Worm (Caenorhabditis elegans) whole organism, L4 larva: ENCODE measurements around the gene R11E3.19.

Experiments
- D1046.2 ChIP-seq: fragments of 200-800 bp; sonication (Bioruptor generic); IDR thresholded peaks from 2 replicates; pipeline ENCODE4 v1.3.6; 2022; ENCODE audit warnings: missing genetic modification characterization, missing compliant biosample characterization
- F10B5.3 ChIP-seq: sonication (generic microtip); optimal IDR thresholded peaks from 2 replicates; lab custom pipeline; 2016; ENCODE audit warnings: mild to moderate bottlenecking, missing genetic modification characterization, missing compliant biosample characterization
- F44E2.7 ChIP-seq: fragments of 200-800 bp; sonication (Bioruptor generic); IDR thresholded peaks from 2 replicates; pipeline ENCODE4 v2.1.2; 2022; ENCODE audit warnings: missing genetic modification characterization, missing compliant biosample characterization
- F49E8.2 ChIP-seq: sonication (generic microtip); optimal IDR thresholded peaks from 2 replicates; lab custom pipeline; 2016; ENCODE audit warnings: missing compliant biosample characterization, mild to moderate bottlenecking, missing genetic modification characterization, borderline replicate concordance
- T26A8.4 ChIP-seq: fragments of 200-800 bp; sonication (Bioruptor generic); IDR thresholded peaks from 2 replicates; pipeline ENCODE4 v1.3.6; 2022; ENCODE audit warnings: missing genetic modification characterization, missing compliant biosample characterization
- Y105C5A.15 ChIP-seq: fragments of 200-800 bp; sonication (Bioruptor generic); IDR thresholded peaks from 2 replicates; pipeline ENCODE4 v1.3.6; 2022; ENCODE audit warnings: missing genetic modification characterization, missing compliant biosample characterization
- ZK337.2 ChIP-seq: fragments of 200-800 bp; sonication (Bioruptor generic); IDR thresholded peaks from 2 replicates; pipeline ENCODE4 v1.3.6; 2022; ENCODE audit warnings: missing genetic modification reagents, missing genetic modification characterization, missing compliant biosample characterization
- ZK546.5 ChIP-seq, 2 experiments: sonication (generic microtip); optimal IDR thresholded peaks; 2 replicates each; lab custom pipeline; 2017; ENCODE audit warnings: missing biosample characterization in 2 of 2, missing genetic modification characterization in 2 of 2
- aha-1 ChIP-seq: fragments of 150-350 bp; peaks from one replicate; lab custom pipeline; 2014; ENCODE audit warnings: missing biosample characterization, missing genetic modification characterization
- arid-1 ChIP-seq: fragments of 200-800 bp; sonication (Bioruptor generic); conservative IDR thresholded peaks from 2 replicates; pipeline ENCODE4 v1.3.6; 2022; ENCODE audit warnings: missing genetic modification reagents, missing genetic modification characterization, missing compliant biosample characterization
- attf-4 ChIP-seq: sonication (generic microtip); optimal IDR thresholded peaks from 3 replicates; lab custom pipeline; 2017; ENCODE audit warnings: missing biosample characterization, missing genetic modification characterization
- ceh-20 ChIP-seq: fragments of 200-800 bp; sonication (Bioruptor generic); IDR thresholded peaks from 2 replicates; pipeline ENCODE4 v1.3.6; 2022; ENCODE audit warnings: missing genetic modification reagents, missing genetic modification characterization, missing compliant biosample characterization
- ceh-28 ChIP-seq: fragments of 150-350 bp; optimal IDR thresholded peaks from 2 replicates; lab custom pipeline; 2014; ENCODE audit warnings: missing biosample characterization, missing genetic modification reagents, missing genetic modification characterization
- ceh-62 ChIP-seq: sonication (generic microtip); optimal IDR thresholded peaks from 2 replicates; lab custom pipeline; 2017; ENCODE audit warnings: missing biosample characterization, missing genetic modification characterization
- ceh-82 ChIP-seq: sonication (generic microtip); optimal IDR thresholded peaks from 2 replicates; lab custom pipeline; 2017; ENCODE audit warnings: missing biosample characterization, missing genetic modification characterization
- ctbp-1 ChIP-seq: fragments of 200-800 bp; sonication (Bioruptor generic); IDR thresholded peaks from 2 replicates; pipeline ENCODE4 v1.3.6; 2022; ENCODE audit warnings: missing genetic modification reagents, missing genetic modification characterization, missing compliant biosample characterization
- daf-12 ChIP-seq: fragments of 150-350 bp; optimal IDR thresholded peaks from 2 replicates; lab custom pipeline; 2014; ENCODE audit warnings: missing biosample characterization, missing genetic modification reagents, missing genetic modification characterization
- daf-16 ChIP-seq, 3 experiments: sonication (generic microtip); optimal IDR thresholded peaks; 2 replicates each; lab custom pipeline; 2016 to 2017; ENCODE audit warnings: missing genetic modification characterization in 3 of 3, missing genetic modification reagents in 3 of 3, mild to moderate bottlenecking in 2 of 3, missing compliant biosample characterization in 2 of 3, missing biosample characterization in 1 of 3, moderate library complexity in 1 of 3
- dmd-6 ChIP-seq: fragments of 200-800 bp; sonication (Bioruptor generic); IDR thresholded peaks from 2 replicates; pipeline ENCODE4 v1.3.6; 2022; ENCODE audit warnings: missing genetic modification reagents, missing genetic modification characterization, missing compliant biosample characterization
- dve-1 ChIP-seq: sonication (generic microtip); optimal IDR thresholded peaks from 2 replicates; lab custom pipeline; 2017; ENCODE audit warnings: antibody characterized with exemption, mild to moderate bottlenecking, missing genetic modification characterization, missing compliant biosample characterization; ENCODE audit not compliant: insufficient read depth
- egl-43 ChIP-seq: fragments of 200-800 bp; sonication (Bioruptor generic); IDR thresholded peaks from 2 replicates; pipeline ENCODE4 v1.3.6; 2022; ENCODE audit warnings: missing genetic modification reagents, missing genetic modification characterization, missing compliant biosample characterization
- fkh-10 ChIP-seq: fragments of 150-350 bp; optimal IDR thresholded peaks from 2 replicates; lab custom pipeline; 2014; ENCODE audit warnings: missing biosample characterization, missing genetic modification reagents, missing genetic modification characterization
- fos-1 ChIP-seq: fragments of 150-350 bp; optimal IDR thresholded peaks from 2 replicates; lab custom pipeline; 2014; ENCODE audit warnings: missing biosample characterization, missing genetic modification characterization
- gei-8 ChIP-seq: fragments of 200-800 bp; sonication (Bioruptor generic); optimal IDR thresholded peaks from 2 replicates; lab custom pipeline; 2018; ENCODE audit warnings: mild to moderate bottlenecking, missing genetic modification characterization, missing compliant biosample characterization
- hlh-30 ChIP-seq: sonication (generic microtip); optimal IDR thresholded peaks from 2 replicates; lab custom pipeline; 2017; ENCODE audit warnings: antibody characterized with exemption, mild to moderate bottlenecking, missing genetic modification characterization, missing compliant biosample characterization; ENCODE audit not compliant: insufficient read depth
- hmg-1.1 ChIP-seq: fragments of 200-800 bp; sonication (Bioruptor generic); IDR thresholded peaks from 2 replicates; pipeline ENCODE4 v1.3.6; 2022; ENCODE audit warnings: missing genetic modification reagents, missing genetic modification characterization, missing compliant biosample characterization
- lim-7 ChIP-seq: fragments of 200-800 bp; sonication (Bioruptor generic); IDR thresholded peaks from 2 replicates; pipeline ENCODE4 v1.3.6; 2022; ENCODE audit warnings: missing genetic modification characterization, missing compliant biosample characterization
- lin-1 ChIP-seq: fragments of 200-800 bp; sonication (Bioruptor generic); IDR thresholded peaks from 2 replicates; pipeline ENCODE4 v1.3.6; 2022; ENCODE audit warnings: missing genetic modification reagents, missing genetic modification characterization, missing compliant biosample characterization
- lin-13 ChIP-seq: fragments of 150-350 bp; optimal IDR thresholded peaks from 2 replicates; lab custom pipeline; 2014; ENCODE audit warnings: missing biosample characterization, missing genetic modification reagents, missing genetic modification characterization
- lin-38 ChIP-seq: fragments of 200-800 bp; sonication (Bioruptor generic); IDR thresholded peaks from 2 replicates; pipeline ENCODE4 v1.3.6; 2022; ENCODE audit warnings: missing genetic modification reagents, missing genetic modification characterization, missing compliant biosample characterization
- lir-3 ChIP-seq: sonication (generic microtip); optimal IDR thresholded peaks from 2 replicates; lab custom pipeline; 2016; ENCODE audit warnings: mild to moderate bottlenecking, missing genetic modification characterization, missing compliant biosample characterization
- madf-5 ChIP-seq, 2 experiments: fragments of 200-800 bp; sonication (Bioruptor generic); IDR thresholded peaks; 2 replicates each; pipeline ENCODE4 v1.3.6; 2022; ENCODE audit warnings: missing compliant biosample characterization in 2 of 2, missing genetic modification characterization in 2 of 2
- mxl-2 ChIP-seq: fragments of 200-800 bp; sonication (Bioruptor generic); conservative IDR thresholded peaks from 2 replicates; pipeline ENCODE4 v1.3.6; 2022; ENCODE audit warnings: missing genetic modification reagents, missing genetic modification characterization, missing compliant biosample characterization
- mxl-3 ChIP-seq: fragments of 200-800 bp; sonication (Bioruptor generic); optimal IDR thresholded peaks from 2 replicates; lab custom pipeline; 2018; ENCODE audit warnings: mild to moderate bottlenecking, missing genetic modification characterization, missing compliant biosample characterization
- nhr-10 ChIP-seq: fragments of 150-350 bp; optimal IDR thresholded peaks from 2 replicates; lab custom pipeline; 2014; ENCODE audit warnings: missing biosample characterization, missing genetic modification characterization
- nhr-102 ChIP-seq: sonication (generic microtip); optimal IDR thresholded peaks from 2 replicates; lab custom pipeline; 2016; ENCODE audit warnings: mild to moderate bottlenecking, missing genetic modification characterization, moderate library complexity, missing compliant biosample characterization
- nhr-11 ChIP-seq: fragments of 150-350 bp; optimal IDR thresholded peaks from 2 replicates; lab custom pipeline; 2014; ENCODE audit warnings: missing biosample characterization, missing genetic modification characterization
- nhr-28 ChIP-seq: fragments of 150-350 bp; optimal IDR thresholded peaks from 2 replicates; lab custom pipeline; 2014; ENCODE audit warnings: missing biosample characterization, missing genetic modification characterization
- nhr-41 ChIP-seq: fragments of 200-800 bp; sonication (Bioruptor generic); IDR thresholded peaks from 2 replicates; pipeline ENCODE4 v1.3.6; 2022; ENCODE audit warnings: missing genetic modification reagents, missing genetic modification characterization, missing compliant biosample characterization
- nhr-48 ChIP-seq: sonication (generic microtip); optimal IDR thresholded peaks from 2 replicates; lab custom pipeline; 2016; ENCODE audit warnings: mild to moderate bottlenecking, missing genetic modification characterization, missing compliant biosample characterization
- nhr-76 ChIP-seq: fragments of 150-350 bp; optimal IDR thresholded peaks from 2 replicates; lab custom pipeline; 2014; ENCODE audit warnings: missing biosample characterization, missing genetic modification characterization
- php-3 ChIP-seq: fragments of 200-800 bp; sonication (Bioruptor generic); IDR thresholded peaks from 2 replicates; pipeline ENCODE4 v1.3.6; 2022; ENCODE audit warnings: missing genetic modification reagents, missing genetic modification characterization, missing compliant biosample characterization
- snpc-4 ChIP-seq: fragments of 150-350 bp; optimal IDR thresholded peaks from 2 replicates; lab custom pipeline; 2014; ENCODE audit warnings: missing biosample characterization, missing genetic modification characterization
- spr-1 ChIP-seq: sonication (generic microtip); optimal IDR thresholded peaks from 2 replicates; lab custom pipeline; 2016; ENCODE audit warnings: mild to moderate bottlenecking, missing genetic modification characterization, missing compliant biosample characterization
- tag-97 ChIP-seq: fragments of 200-800 bp; sonication (Bioruptor generic); IDR thresholded peaks from 2 replicates; pipeline ENCODE4 v1.3.6; 2022; ENCODE audit warnings: missing genetic modification characterization, missing compliant biosample characterization
- vab-7 ChIP-seq: fragments of 200-800 bp; sonication (Bioruptor generic); IDR thresholded peaks from 2 replicates; pipeline ENCODE4 v1.3.6; 2022; ENCODE audit warnings: missing genetic modification reagents, missing genetic modification characterization, missing compliant biosample characterization
- zag-1 ChIP-seq: fragments of 150-350 bp; optimal IDR thresholded peaks from 2 replicates; lab custom pipeline; 2014; ENCODE audit warnings: missing biosample characterization, missing genetic modification characterization
- zfp-2 ChIP-seq: sonication (generic microtip); optimal IDR thresholded peaks from 2 replicates; lab custom pipeline; 2016; ENCODE audit warnings: mild to moderate bottlenecking, missing genetic modification characterization, missing compliant biosample characterization
- zfp-3 ChIP-seq: fragments of 200-800 bp; sonication (Bioruptor generic); conservative IDR thresholded peaks from 2 replicates; pipeline ENCODE4 v1.3.6; 2022; ENCODE audit warnings: missing genetic modification reagents, missing genetic modification characterization, missing compliant biosample characterization
- zip-2 ChIP-seq: fragments of 150-350 bp; optimal IDR thresholded peaks from 2 replicates; lab custom pipeline; 2014; ENCODE audit warnings: missing biosample characterization, missing genetic modification characterization
- ztf-7 ChIP-seq: fragments of 150-350 bp; optimal IDR thresholded peaks from 2 replicates; lab custom pipeline; 2014; ENCODE audit warnings: missing biosample characterization, missing genetic modification characterization

R11E3.19 gene

ce11 chrIV:4749728-4750278 lies 26.1 kb downstream of the R11E3.19 start, which contains the start of the genes rpl-20 and Y17G9B.5:
Gene rpl-20 (minus strand): TSS chrIV:4749778.
Gene Y17G9B.5 (plus strand): TSS chrIV:4750240.
- peak; percentile 99 for TF ChIP-seq nhr-102
- peak; percentile 89 for TF ChIP-seq lir-3
- peak; percentile 96 to 99 for TF ChIP-seq madf-5 (GFP tag; IDR thresholded peaks at IDR 0.05; lab: Robert Waterston, UW)
- TF ChIP-seq gei-8 (GFP tag; lab: Kevin White, UChicago): peak; percentile 93
- peak; percentile 98 for TF ChIP-seq egl-43 (GFP tag; lab: Robert Waterston, UW)
- TF ChIP-seq mxl-2: peak; percentile 94
- peak; percentile 100 for TF ChIP-seq dve-1 (tag; lab: Kevin White, UChicago)
- TF ChIP-seq nhr-76: peak; percentile 90
- TF ChIP-seq nhr-28 (tag; lab: Kevin White, UChicago): peak; percentile 98
- peak; percentile 96 for TF ChIP-seq ztf-7 (tag; lab: Kevin White, UChicago)
- peak; percentile 99 for TF ChIP-seq vab-7 (GFP tag; lab: Robert Waterston, UW)
- TF ChIP-seq aha-1 (tag; lab: Kevin White, UChicago): peak; percentile 99
- TF ChIP-seq Y105C5A.15 (GFP tag; lab: Robert Waterston, UW): no peak
- TF ChIP-seq lim-7: peak; percentile 81
- peak; percentile 100 for TF ChIP-seq hmg-1.1 (GFP tag; lab: Robert Waterston, UW)
- TF ChIP-seq ceh-20 (GFP tag; lab: Robert Waterston, UW): peak; percentile 100
- TF ChIP-seq arid-1 (GFP tag; lab: Robert Waterston, UW): peak; percentile 99
- peak; percentile 99 for TF ChIP-seq lin-1 (GFP tag; lab: Robert Waterston, UW)
- peak; percentile 98 for TF ChIP-seq hlh-30 (tag; lab: Kevin White, UChicago)
- TF ChIP-seq daf-12 (tag; lab: Kevin White, UChicago): no peak
- TF ChIP-seq ceh-62: peak; percentile 16
- peak; percentile 100 for TF ChIP-seq fkh-10 (GFP tag; lab: Kevin White, UChicago)
- peak; percentile 100 for TF ChIP-seq dmd-6 (GFP tag; lab: Robert Waterston, UW)
- peak; percentile 100 for TF ChIP-seq T26A8.4 (GFP tag; lab: Robert Waterston, UW)
- peak; percentile 93 for TF ChIP-seq ZK337.2 (GFP tag; lab: Robert Waterston, UW)
- TF ChIP-seq D1046.2 (GFP tag; lab: Robert Waterston, UW): peak; percentile 97
- TF ChIP-seq zfp-3 (GFP tag; lab: Robert Waterston, UW): peak; percentile 99
- peak; percentile 95 for TF ChIP-seq zip-2 (tag; lab: Kevin White, UChicago)
- TF ChIP-seq spr-1: peak; percentile 99
- peak; percentile 94 for TF ChIP-seq zfp-2
- peak; percentile 99 for TF ChIP-seq ctbp-1
- TF ChIP-seq lin-13: peak; percentile 99
- TF ChIP-seq nhr-48: peak; percentile 97
- TF ChIP-seq F10B5.3 (tag; lab: Kevin White, UChicago): peak; percentile 96
- peak; percentile 98 for TF ChIP-seq nhr-10 (tag; lab: Kevin White, UChicago)
- peak; percentile 35 to 91 for TF ChIP-seq ZK546.5 (tag; optimal IDR thresholded peaks at IDR 0.05; lab: Kevin White, UChicago)
- TF ChIP-seq nhr-41 (GFP tag; lab: Robert Waterston, UW): peak; percentile 97
- TF ChIP-seq snpc-4 (tag; lab: Kevin White, UChicago): peak; percentile 65
- TF ChIP-seq ceh-82 (tag; lab: Kevin White, UChicago): peak; percentile 40
- TF ChIP-seq ceh-28 (tag; lab: Kevin White, UChicago): peak; percentile 74
- TF ChIP-seq attf-4: peak; percentile 80
- peak; percentile 99 for TF ChIP-seq php-3 (GFP tag; lab: Robert Waterston, UW)
- TF ChIP-seq tag-97 (GFP tag; lab: Robert Waterston, UW): peak; percentile 94; the same call in 1 of the 2 replicates
- peak; percentile 94 for TF ChIP-seq fos-1 (tag; lab: Kevin White, UChicago)
- peak; percentile 100 for TF ChIP-seq lin-38 (GFP tag; lab: Robert Waterston, UW)
- TF ChIP-seq zag-1 (tag; lab: Kevin White, UChicago): peak; percentile 88
- TF ChIP-seq mxl-3: peak; percentile 95
- peak; percentile 95 to 98 for TF ChIP-seq daf-16 (GFP tag; optimal IDR thresholded peaks at IDR 0.05; lab: Kevin White, UChicago)
- TF ChIP-seq daf-16 (tag; optimal IDR thresholded peaks at IDR 0.05; lab: Kevin White, UChicago): peak; percentile 97
- TF ChIP-seq nhr-11 (tag; lab: Kevin White, UChicago): peak; percentile 100
- TF ChIP-seq F44E2.7 (GFP tag; lab: Robert Waterston, UW): peak; percentile 91
- peak; percentile 98 for TF ChIP-seq F49E8.2 (tag; lab: Kevin White, UChicago)
